Worm (Caenorhabditis elegans) whole organism, L4 larva: ENCODE measurements around the gene Y116A8C.467.

Source experiments
- R02D3.7 ChIP-seq: fragments of 150-350 bp; sonication (generic microtip); optimal IDR thresholded peaks from 3 replicates; lab custom pipeline; 2014; ENCODE audit warnings: missing biosample characterization, missing genetic modification characterization
- Y105C5A.15 ChIP-seq: fragments of 200-800 bp; sonication (Bioruptor generic); IDR thresholded peaks from 2 replicates; pipeline ENCODE4 v1.3.6; 2022; ENCODE audit warnings: missing genetic modification characterization, missing compliant biosample characterization
- Y48G9A.11 ChIP-seq: fragments of 200-800 bp; sonication (Bioruptor generic); IDR thresholded peaks from 2 replicates; pipeline ENCODE4 v1.3.6; 2022; ENCODE audit warnings: missing genetic modification reagents, missing genetic modification characterization, missing compliant biosample characterization
- Y5F2A.4 ChIP-seq: fragments of 200-800 bp; sonication (Bioruptor generic); optimal IDR thresholded peaks from 2 replicates; lab custom pipeline; 2018; ENCODE audit warnings: mild to moderate bottlenecking, missing genetic modification characterization, missing compliant biosample characterization
- Y75B8A.6 ChIP-seq: fragments of 200-800 bp; sonication (Bioruptor generic); IDR thresholded peaks from 2 replicates; pipeline ENCODE4 v1.3.6; 2022; ENCODE audit warnings: missing genetic modification reagents, missing genetic modification characterization, missing compliant biosample characterization
- ZK337.2 ChIP-seq: fragments of 200-800 bp; sonication (Bioruptor generic); IDR thresholded peaks from 2 replicates; pipeline ENCODE4 v1.3.6; 2022; ENCODE audit warnings: missing genetic modification reagents, missing genetic modification characterization, missing compliant biosample characterization
- attf-4 ChIP-seq: sonication (generic microtip); optimal IDR thresholded peaks from 3 replicates; lab custom pipeline; 2017; ENCODE audit warnings: missing biosample characterization, missing genetic modification characterization
- ceh-20 ChIP-seq: fragments of 200-800 bp; sonication (Bioruptor generic); IDR thresholded peaks from 2 replicates; pipeline ENCODE4 v1.3.6; 2022; ENCODE audit warnings: missing genetic modification reagents, missing genetic modification characterization, missing compliant biosample characterization
- ceh-32 ChIP-seq: sonication (generic microtip); optimal IDR thresholded peaks from 2 replicates; lab custom pipeline; 2016; ENCODE audit warnings: mild to moderate bottlenecking, missing genetic modification characterization, missing compliant biosample characterization; ENCODE audit not compliant: poor library complexity
- ceh-62 ChIP-seq: sonication (generic microtip); optimal IDR thresholded peaks from 2 replicates; lab custom pipeline; 2017; ENCODE audit warnings: missing biosample characterization, missing genetic modification characterization
- ceh-82 ChIP-seq: sonication (generic microtip); optimal IDR thresholded peaks from 2 replicates; lab custom pipeline; 2017; ENCODE audit warnings: missing biosample characterization, missing genetic modification characterization
- ces-1 ChIP-seq: fragments of 150-350 bp; sonication (generic microtip); optimal IDR thresholded peaks from 4 replicates; lab custom pipeline; 2014; ENCODE audit warnings: missing biosample characterization, missing genetic modification reagents, missing genetic modification characterization
- daf-8 ChIP-seq: fragments of 200-800 bp; sonication (Bioruptor generic); IDR thresholded peaks from 2 replicates; pipeline ENCODE4 v1.3.6; 2022; ENCODE audit warnings: missing genetic modification characterization, missing compliant biosample characterization
- dmd-8 ChIP-seq: fragments of 200-800 bp; sonication (Bioruptor generic); IDR thresholded peaks from 2 replicates; pipeline ENCODE4 v1.3.6; 2022; ENCODE audit warnings: missing genetic modification characterization, missing compliant biosample characterization
- dpl-1 ChIP-seq: fragments of 150-350 bp; optimal IDR thresholded peaks from 2 replicates; lab custom pipeline; 2014; ENCODE audit warnings: missing biosample characterization, missing genetic modification reagents, missing genetic modification characterization
- egl-27 ChIP-seq: sonication (generic microtip); optimal IDR thresholded peaks from 3 replicates; lab custom pipeline; 2017; ENCODE audit warnings: missing biosample characterization, missing genetic modification reagents, missing genetic modification characterization
- fkh-10 ChIP-seq: fragments of 150-350 bp; optimal IDR thresholded peaks from 2 replicates; lab custom pipeline; 2014; ENCODE audit warnings: missing biosample characterization, missing genetic modification reagents, missing genetic modification characterization
- fos-1 ChIP-seq: fragments of 150-350 bp; optimal IDR thresholded peaks from 2 replicates; lab custom pipeline; 2014; ENCODE audit warnings: missing biosample characterization, missing genetic modification characterization
- gei-8 ChIP-seq: fragments of 200-800 bp; sonication (Bioruptor generic); optimal IDR thresholded peaks from 2 replicates; lab custom pipeline; 2018; ENCODE audit warnings: mild to moderate bottlenecking, missing genetic modification characterization, missing compliant biosample characterization
- hif-1 ChIP-seq, 2 experiments: sonication (generic microtip); optimal IDR thresholded peaks; 2 replicates each; lab custom pipeline; 2016 to 2017; ENCODE audit warnings: missing compliant biosample characterization in 2 of 2, missing genetic modification characterization in 2 of 2, missing genetic modification reagents in 2 of 2, missing genotype in 2 of 2, mild to moderate bottlenecking in 1 of 2
- hmg-1.1 ChIP-seq: fragments of 200-800 bp; sonication (Bioruptor generic); IDR thresholded peaks from 2 replicates; pipeline ENCODE4 v1.3.6; 2022; ENCODE audit warnings: missing genetic modification reagents, missing genetic modification characterization, missing compliant biosample characterization
- jun-1 ChIP-seq: fragments of 150-350 bp; optimal IDR thresholded peaks from 2 replicates; lab custom pipeline; 2014; ENCODE audit warnings: missing biosample characterization, missing genetic modification reagents, missing genetic modification characterization
- lim-7 ChIP-seq: fragments of 200-800 bp; sonication (Bioruptor generic); IDR thresholded peaks from 2 replicates; pipeline ENCODE4 v1.3.6; 2022; ENCODE audit warnings: missing genetic modification characterization, missing compliant biosample characterization
- lin-38 ChIP-seq: fragments of 200-800 bp; sonication (Bioruptor generic); IDR thresholded peaks from 2 replicates; pipeline ENCODE4 v1.3.6; 2022; ENCODE audit warnings: missing genetic modification reagents, missing genetic modification characterization, missing compliant biosample characterization
- madf-5 ChIP-seq, 2 experiments: fragments of 200-800 bp; sonication (Bioruptor generic); IDR thresholded peaks; 2 replicates each; pipeline ENCODE4 v1.3.6; 2022; ENCODE audit warnings: missing compliant biosample characterization in 2 of 2, missing genetic modification characterization in 2 of 2
- mdt-29 ChIP-seq: fragments of 200-800 bp; sonication (Bioruptor generic); IDR thresholded peaks from 2 replicates; pipeline ENCODE4 v1.3.6; 2022; ENCODE audit warnings: missing genetic modification reagents, missing genetic modification characterization, missing compliant biosample characterization
- mxl-2 ChIP-seq: fragments of 200-800 bp; sonication (Bioruptor generic); conservative IDR thresholded peaks from 2 replicates; pipeline ENCODE4 v1.3.6; 2022; ENCODE audit warnings: missing genetic modification reagents, missing genetic modification characterization, missing compliant biosample characterization
- mxl-3 ChIP-seq: fragments of 200-800 bp; sonication (Bioruptor generic); optimal IDR thresholded peaks from 2 replicates; lab custom pipeline; 2018; ENCODE audit warnings: mild to moderate bottlenecking, missing genetic modification characterization, missing compliant biosample characterization
- nhr-102 ChIP-seq: sonication (generic microtip); optimal IDR thresholded peaks from 2 replicates; lab custom pipeline; 2016; ENCODE audit warnings: mild to moderate bottlenecking, missing genetic modification characterization, moderate library complexity, missing compliant biosample characterization
- nhr-11 ChIP-seq: fragments of 150-350 bp; optimal IDR thresholded peaks from 2 replicates; lab custom pipeline; 2014; ENCODE audit warnings: missing biosample characterization, missing genetic modification characterization
- nhr-237 ChIP-seq: sonication (generic microtip); optimal IDR thresholded peaks from 2 replicates; lab custom pipeline; 2017; ENCODE audit warnings: missing biosample characterization, missing genetic modification characterization
- nhr-42 ChIP-seq: fragments of 200-800 bp; sonication (Bioruptor generic); IDR thresholded peaks from 2 replicates; pipeline ENCODE4 v1.3.6; 2022; ENCODE audit warnings: missing genetic modification characterization, missing compliant biosample characterization
- nhr-48 ChIP-seq: sonication (generic microtip); optimal IDR thresholded peaks from 2 replicates; lab custom pipeline; 2016; ENCODE audit warnings: mild to moderate bottlenecking, missing genetic modification characterization, missing compliant biosample characterization
- nhr-6 ChIP-seq: fragments of 150-350 bp; optimal IDR thresholded peaks from 2 replicates; lab custom pipeline; 2014; ENCODE audit warnings: missing biosample characterization, missing genetic modification characterization
- nhr-77 ChIP-seq: fragments of 150-350 bp; optimal IDR thresholded peaks from 2 replicates; lab custom pipeline; 2014; ENCODE audit warnings: missing biosample characterization, missing genetic modification characterization
- pha-4 ChIP-seq, 2 experiments: fragments of 150-350 bp in 1 of 2; fragments of 200-800 bp in 1 of 2; sonication (Bioruptor generic) in 1 of 2; IDR thresholded peaks in 1 of 2; optimal IDR thresholded peaks in 1 of 2; 2 replicates each; pipeline versions ENCODE4 v1.3.6 to Lab custom; 2014 to 2022; ENCODE audit warnings: missing genetic modification characterization in 2 of 2, missing genetic modification reagents in 2 of 2, missing biosample characterization in 1 of 2, missing compliant biosample characterization in 1 of 2
- saeg-2 ChIP-seq: fragments of 200-800 bp; sonication (Bioruptor generic); IDR thresholded peaks from 2 replicates; pipeline ENCODE4 v1.3.6; 2022; ENCODE audit warnings: missing genetic modification reagents, missing genetic modification characterization, missing compliant biosample characterization
- spr-1 ChIP-seq: sonication (generic microtip); optimal IDR thresholded peaks from 2 replicates; lab custom pipeline; 2016; ENCODE audit warnings: mild to moderate bottlenecking, missing genetic modification characterization, missing compliant biosample characterization
- spr-3 ChIP-seq: fragments of 200-800 bp; sonication (Bioruptor generic); optimal IDR thresholded peaks from 2 replicates; lab custom pipeline; 2018; ENCODE audit warnings: mild to moderate bottlenecking, missing genetic modification characterization, missing compliant biosample characterization
- tra-1 ChIP-seq: fragments of 200-800 bp; sonication (Bioruptor generic); IDR thresholded peaks from 2 replicates; pipeline ENCODE4 v1.3.6; 2022; ENCODE audit warnings: missing genetic modification reagents, missing genetic modification characterization, missing compliant biosample characterization
- unc-39 ChIP-seq: sonication (generic microtip); optimal IDR thresholded peaks from 2 replicates; lab custom pipeline; 2017; ENCODE audit warnings: missing biosample characterization, missing genetic modification characterization
- unc-62 ChIP-seq, 3 experiments: fragments of 150-350 bp in 1 of 3; sonication (generic microtip); optimal IDR thresholded peaks in 2 of 3; peaks in 1 of 3; 1 replicate in 1 of 3; 2 replicates in 2 of 3; lab custom pipeline; 2014 to 2017; ENCODE audit warnings: missing biosample characterization in 3 of 3, missing genetic modification characterization in 3 of 3, missing genetic modification reagents in 3 of 3, missing genotype in 1 of 3
- vab-7 ChIP-seq: fragments of 200-800 bp; sonication (Bioruptor generic); IDR thresholded peaks from 2 replicates; pipeline ENCODE4 v1.3.6; 2022; ENCODE audit warnings: missing genetic modification reagents, missing genetic modification characterization, missing compliant biosample characterization
- zag-1 ChIP-seq: fragments of 150-350 bp; optimal IDR thresholded peaks from 2 replicates; lab custom pipeline; 2014; ENCODE audit warnings: missing biosample characterization, missing genetic modification characterization
- zfp-2 ChIP-seq: sonication (generic microtip); optimal IDR thresholded peaks from 2 replicates; lab custom pipeline; 2016; ENCODE audit warnings: mild to moderate bottlenecking, missing genetic modification characterization, missing compliant biosample characterization
- zfp-3 ChIP-seq: fragments of 200-800 bp; sonication (Bioruptor generic); conservative IDR thresholded peaks from 2 replicates; pipeline ENCODE4 v1.3.6; 2022; ENCODE audit warnings: missing genetic modification reagents, missing genetic modification characterization, missing compliant biosample characterization

Gene Y116A8C.467

DNA sequence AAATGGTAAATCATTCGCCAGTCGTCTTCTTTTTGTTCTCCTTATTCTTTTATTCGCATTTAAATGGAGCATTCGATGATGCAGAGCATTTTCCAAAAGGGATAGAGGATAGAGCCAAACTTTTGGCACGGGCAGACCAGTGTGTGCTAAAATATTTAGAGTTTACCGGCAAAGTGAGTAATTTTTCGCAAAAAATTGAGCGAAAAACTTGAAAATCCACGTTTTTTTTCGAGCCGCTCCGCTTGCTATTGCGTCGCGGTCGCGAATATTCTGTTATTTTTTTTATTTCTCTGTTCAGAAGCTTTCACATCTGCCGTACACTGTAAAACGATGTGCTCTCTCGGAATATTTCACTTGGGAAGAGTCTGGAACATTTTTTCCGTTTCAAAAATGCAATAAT, 25.2 kb upstream of the Y116A8C.467 start, which contains the start of gene Y116A8C.43 (continued):
- TF ChIP-seq unc-39 (tag; lab: Kevin White, UChicago) (no peak), zfp-3 (GFP tag; lab: Robert Waterston, UW) (0 out of 2 replicates have a peak, but pooled peaks have one; percentile 17), tra-1 (GFP tag; lab: Robert Waterston, UW) (no peak), spr-3 (GFP tag; lab: Kevin White, UChicago) (no peak), ceh-32 (tag; lab: Kevin White, UChicago) (no peak), ceh-20 (GFP tag; lab: Robert Waterston, UW) (no peak), fkh-10 (GFP tag; lab: Kevin White, UChicago) (no peak), nhr-77 (no peak)

DNA sequence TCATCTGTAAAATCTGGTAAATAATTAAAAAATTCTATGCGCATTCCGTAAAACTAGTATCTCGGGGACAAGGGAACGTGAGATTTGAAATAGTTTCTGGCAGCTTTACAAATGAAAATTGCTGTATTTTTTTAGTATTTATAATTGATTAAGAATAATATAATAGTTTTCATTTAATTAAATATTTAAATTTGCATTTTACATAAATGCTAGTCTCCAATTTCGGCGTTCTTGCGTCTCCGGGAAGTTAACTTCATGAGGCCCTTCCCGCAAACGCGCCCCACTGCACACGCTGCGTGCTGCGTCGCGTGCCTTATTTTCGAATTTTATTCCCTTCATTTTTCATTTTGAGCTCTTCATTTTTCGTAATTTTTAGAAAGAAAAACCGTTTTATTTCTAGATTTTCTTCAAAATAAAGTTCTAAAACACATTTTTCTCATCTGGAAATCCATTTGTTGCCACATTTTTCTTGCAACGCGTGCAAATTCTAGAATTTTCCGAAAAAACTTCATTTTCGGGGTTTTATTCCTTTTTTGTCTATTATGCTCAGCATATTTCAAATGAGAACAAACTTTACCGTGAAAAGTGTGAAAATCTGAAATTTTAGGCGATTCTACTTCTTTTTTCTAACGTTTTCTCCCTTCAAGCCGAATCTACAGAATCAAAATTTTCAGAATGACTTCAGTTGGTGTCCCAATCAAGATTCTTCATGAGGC, 23.9 kb upstream of the Y116A8C.467 start, which contains the start of the genes snx-13 and snr-1:
snx-13 (minus strand) TSS at position 55 of the 716 bp plus-strand sequence.
snr-1 (plus strand) TSS at position 666 of the 716 bp plus-strand sequence.
- TF ChIP-seq daf-8 (GFP tag; lab: Robert Waterston, UW) (no peak), Y75B8A.6 (no peak), mxl-3 (GFP tag; lab: Kevin White, UChicago) (no peak), Y105C5A.15 (GFP tag; lab: Robert Waterston, UW) (no peak), ZK337.2 (GFP tag; lab: Robert Waterston, UW) (peak; percentile 74; the same call in 1 of the 2 replicates), hmg-1.1 (GFP tag; lab: Robert Waterston, UW) (peak; percentile 75), ceh-32 (tag; lab: Kevin White, UChicago) (no peak), ceh-62 (tag; lab: Kevin White, UChicago) (no peak), jun-1 (tag; lab: Kevin White, UChicago) (no peak), nhr-42 (GFP tag; lab: Robert Waterston, UW) (no peak), nhr-237 (tag; lab: Kevin White, UChicago) (no peak), saeg-2 (GFP tag; lab: Robert Waterston, UW) (no peak), mdt-29 (no peak), lin-38 (GFP tag; lab: Robert Waterston, UW) (peak; percentile 98), dmd-8 (GFP tag; lab: Robert Waterston, UW) (no peak), ces-1 (GFP tag; lab: Kevin White, UChicago) (no peak), mxl-2 (GFP tag; lab: Robert Waterston, UW) (no peak), nhr-11 (tag; lab: Kevin White, UChicago) (peak; percentile 17), lim-7 (GFP tag; lab: Robert Waterston, UW) (no peak), fkh-10 (GFP tag; lab: Kevin White, UChicago) (peak; percentile 86), fos-1 (no peak), egl-27 (tag; lab: Kevin White, UChicago) (no peak), R02D3.7 (tag; lab: Kevin White, UChicago) (no peak), nhr-48 (tag; lab: Kevin White, UChicago) (no peak), vab-7 (GFP tag; lab: Robert Waterston, UW) (peak; percentile 86), spr-1 (tag; lab: Kevin White, UChicago) (peak; percentile 40), Y5F2A.4 (GFP tag; lab: Kevin White, UChicago) (no peak), gei-8 (no peak), zfp-3 (GFP tag; lab: Robert Waterston, UW) (no peak), zfp-2 (tag; lab: Kevin White, UChicago) (peak; percentile 62), nhr-102 (tag; lab: Kevin White, UChicago) (peak; percentile 38), unc-62 (GFP tag; optimal IDR thresholded peaks at IDR 0.05 in 1 of 2; lab: Kevin White, UChicago) (no peak), unc-62 (tag; optimal IDR thresholded peaks at IDR 0.05; lab: Kevin White, UChicago) (no peak), dpl-1 (GFP tag; lab: Kevin White, UChicago) (peak; percentile 69), Y48G9A.11 (GFP tag; lab: Robert Waterston, UW) (peak; percentile 64), zag-1 (no peak), tra-1 (GFP tag; lab: Robert Waterston, UW) (no peak), madf-5 (GFP tag; IDR thresholded peaks at IDR 0.05; lab: Robert Waterston, UW) (0 out of 4 replicates have a peak, but pooled peaks of 1 of the 2 experiments have one; percentile 62), nhr-6 (tag; lab: Kevin White, UChicago) (no peak), pha-4 (GFP tag; IDR thresholded peaks at IDR 0.05; lab: Robert Waterston, UW) (peak; percentile 60; the same call in 1 of the 2 replicates), pha-4 (tag; optimal IDR thresholded peaks at IDR 0.05; lab: Kevin White, UChicago) (no peak), hif-1 (tag; optimal IDR thresholded peaks at IDR 0.05; lab: Kevin White, UChicago) (peak in 1 of 2 experiments; percentile 95), attf-4 (tag; lab: Kevin White, UChicago) (no peak), nhr-77 (peak; percentile 60), ceh-82 (tag; lab: Kevin White, UChicago) (no peak)
